Fruit fly (Drosophila melanogaster) whole organism, wandering third instar larva: ENCODE measurements around the gene CG10874.

Experiments used
- Abd-B ChIP-seq: fragments of >200 bp; optimal IDR thresholded peaks from 2 replicates; lab custom pipeline; 2017; ENCODE audit warnings: missing biosample characterization, missing genetic modification characterization
- CG32264 ChIP-seq: fragments of 200-800 bp; sonication (Bioruptor generic); optimal IDR thresholded peaks from 2 replicates; lab custom pipeline; 2016; ENCODE audit warnings: missing biosample characterization, missing genetic modification characterization
- CG9705 ChIP-seq: fragments of 200-800 bp; sonication (Bioruptor generic); optimal IDR thresholded peaks from 2 replicates; lab custom pipeline; 2018; ENCODE audit warnings: missing biosample characterization, mild to moderate bottlenecking, missing genetic modification characterization
- CrebA ChIP-seq: fragments of 200-800 bp; sonication (Bioruptor generic); optimal IDR thresholded peaks from 2 replicates; lab custom pipeline; 2016; ENCODE audit warnings: missing biosample characterization, mild to moderate bottlenecking, missing genetic modification characterization, borderline replicate concordance
- Dfd ChIP-seq: fragments of >200 bp; optimal IDR thresholded peaks from 2 replicates; lab custom pipeline; 2017; ENCODE audit warnings: missing biosample characterization, missing genetic modification characterization
- Dif ChIP-seq: fragments of 200-275, 200-300 bp; sonication (Bioruptor generic); optimal IDR thresholded peaks from 2 replicates; lab custom pipeline; 2018; ENCODE audit warnings: missing biosample characterization, missing genetic modification characterization; ENCODE audit not compliant: partially characterized antibody
- GATAd ChIP-seq: sonication (Bioruptor generic); optimal IDR thresholded peaks from 2 replicates; lab custom pipeline; 2016; ENCODE audit warnings: missing biosample characterization, missing genetic modification characterization
- HLH106 ChIP-seq: fragments of 200-800 bp; optimal IDR thresholded peaks from 3 replicates; lab custom pipeline; 2019; ENCODE audit warnings: missing biosample characterization, mild to moderate bottlenecking, missing genetic modification characterization, moderate library complexity
- Hnf4 ChIP-seq: fragments of 200-800 bp; sonication (Bioruptor generic); optimal IDR thresholded peaks from 2 replicates; lab custom pipeline; 2016; ENCODE audit warnings: missing biosample characterization, mild to moderate bottlenecking, missing genetic modification characterization
- Hr78 ChIP-seq: fragments of >200 bp; optimal IDR thresholded peaks from 2 replicates; lab custom pipeline; 2017; ENCODE audit warnings: missing biosample characterization, missing genetic modification characterization
- Hr83 ChIP-seq: fragments of 200-300 bp; sonication (Bioruptor generic); optimal IDR thresholded peaks from 2 replicates; lab custom pipeline; 2016; ENCODE audit warnings: missing biosample characterization, mild to moderate bottlenecking, missing genetic modification characterization, moderate library complexity; ENCODE audit not compliant: poor library complexity, severe bottlenecking
- Jra ChIP-seq: sonication (Bioruptor generic); optimal IDR thresholded peaks from 2 replicates; lab custom pipeline; 2016; ENCODE audit warnings: missing biosample characterization, missing genetic modification characterization
- Mio ChIP-seq: sonication (Bioruptor generic); optimal IDR thresholded peaks from 2 replicates; lab custom pipeline; 2016; ENCODE audit warnings: missing biosample characterization, missing genetic modification characterization
- Myc ChIP-seq: fragments of >200 bp; optimal IDR thresholded peaks from 2 replicates; lab custom pipeline; 2017
- N ChIP-seq: fragments of >200 bp; optimal IDR thresholded peaks from 2 replicates; lab custom pipeline; 2018; ENCODE audit warnings: missing biosample characterization, missing external identifiers, missing genetic modification characterization
- OdsH ChIP-seq: fragments of 200-800 bp; sonication (Bioruptor generic); optimal IDR thresholded peaks from 2 replicates; lab custom pipeline; 2016; ENCODE audit warnings: missing biosample characterization, mild to moderate bottlenecking, missing genetic modification characterization
- Rel ChIP-seq, 2 experiments: fragments of 200-800 bp; sonication (Bioruptor generic) in 1 of 2; optimal IDR thresholded peaks; 2 replicates in 1 of 2; 3 replicates in 1 of 2; lab custom pipeline; 2016 to 2019; ENCODE audit warnings: mild to moderate bottlenecking in 2 of 2, missing biosample characterization in 2 of 2, missing genetic modification characterization in 2 of 2, moderate library complexity in 1 of 2
- Sp1 ChIP-seq: fragments of 200-800 bp; sonication (Bioruptor generic); optimal IDR thresholded peaks from 3 replicates; lab custom pipeline; 2019; ENCODE audit warnings: missing biosample characterization, mild to moderate bottlenecking, missing genetic modification characterization, moderate library complexity
- Vsx2 ChIP-seq: fragments of 200-300, 225-300 bp; sonication (Bioruptor generic); optimal IDR thresholded peaks from 2 replicates; lab custom pipeline; 2018; ENCODE audit warnings: missing biosample characterization, missing genetic modification characterization; ENCODE audit not compliant: partially characterized antibody
- br ChIP-seq: fragments of 200-800 bp; sonication (Bioruptor generic); optimal IDR thresholded peaks from 2 replicates; lab custom pipeline; 2016; ENCODE audit warnings: missing biosample characterization, missing genetic modification characterization
- brk ChIP-seq: fragments of 200-800 bp; sonication (Bioruptor generic); optimal IDR thresholded peaks from 2 replicates; lab custom pipeline; 2016; ENCODE audit warnings: missing biosample characterization, mild to moderate bottlenecking, missing genetic modification characterization
- dl ChIP-seq, 2 experiments: fragments of 175-275, 200-275 bp in 1 of 2; fragments of 200-275 bp in 1 of 2; sonication (Bioruptor generic); optimal IDR thresholded peaks; lab custom pipeline; 2018; ENCODE audit warnings: mild to moderate bottlenecking in 2 of 2, missing biosample characterization in 2 of 2, missing genetic modification characterization in 2 of 2, moderate library complexity in 2 of 2; ENCODE audit not compliant: partially characterized antibody in 2 of 2, insufficient read depth in 1 of 2
- dmrt93B ChIP-seq: fragments of 200-800 bp; sonication (Bioruptor generic); optimal IDR thresholded peaks from 2 replicates; lab custom pipeline; 2018; ENCODE audit warnings: missing biosample characterization, mild to moderate bottlenecking, missing genetic modification characterization
- dsf ChIP-seq: sonication (Bioruptor generic); optimal IDR thresholded peaks from 2 replicates; lab custom pipeline; 2016; ENCODE audit warnings: missing biosample characterization, missing genetic modification characterization, borderline replicate concordance
- ey ChIP-seq: fragments of 200-800 bp; sonication (Bioruptor generic); optimal IDR thresholded peaks from 2 replicates; lab custom pipeline; 2016; ENCODE audit warnings: missing biosample characterization, missing genetic modification characterization
- foxo ChIP-seq, 2 experiments: fragments of 200-800 bp; sonication (Bioruptor generic); optimal IDR thresholded peaks; 2 replicates in 1 of 2; 3 replicates in 1 of 2; lab custom pipeline; 2016 to 2017; ENCODE audit warnings: missing biosample characterization in 2 of 2, missing genetic modification characterization in 2 of 2
- fru ChIP-seq: fragments of 200-800 bp; sonication (Bioruptor generic); optimal IDR thresholded peaks from 3 replicates; lab custom pipeline; 2016; ENCODE audit warnings: missing biosample characterization, mild to moderate bottlenecking, missing genetic modification characterization
- h ChIP-seq: fragments of 200-800 bp; sonication (Bioruptor generic); optimal IDR thresholded peaks from 3 replicates; lab custom pipeline; 2016; ENCODE audit warnings: missing biosample characterization, mild to moderate bottlenecking, missing genetic modification characterization
- jim ChIP-seq: fragments of 175-275, 200-325 bp; sonication (Bioruptor generic); optimal IDR thresholded peaks from 2 replicates; lab custom pipeline; 2016; ENCODE audit warnings: missing biosample characterization, mild to moderate bottlenecking, missing genetic modification characterization
- lola ChIP-seq: fragments of >200 bp; optimal IDR thresholded peaks from 2 replicates; lab custom pipeline; 2017; ENCODE audit warnings: missing biosample characterization, missing genetic modification characterization
- pan ChIP-seq: fragments of >200 bp; optimal IDR thresholded peaks from 2 replicates; lab custom pipeline; 2017
- psq ChIP-seq: fragments of 200-800 bp; sonication (Bioruptor generic); optimal IDR thresholded peaks from 3 replicates; lab custom pipeline; 2017; ENCODE audit warnings: missing biosample characterization, mild to moderate bottlenecking, missing genetic modification characterization, moderate library complexity
- rgr ChIP-seq: fragments of 200-800 bp; sonication (Bioruptor generic); optimal IDR thresholded peaks from 3 replicates; lab custom pipeline; 2016; ENCODE audit warnings: missing biosample characterization, mild to moderate bottlenecking, missing genetic modification characterization
- sage ChIP-seq: fragments of 200-800 bp; sonication (Bioruptor generic); optimal IDR thresholded peaks from 2 replicates; lab custom pipeline; 2016; ENCODE audit warnings: missing biosample characterization, mild to moderate bottlenecking, missing genetic modification characterization
- sv ChIP-seq: fragments of 200-800 bp; sonication (Bioruptor generic); optimal IDR thresholded peaks from 3 replicates; lab custom pipeline; 2016; ENCODE audit warnings: missing biosample characterization, missing genetic modification characterization
- tai ChIP-seq: sonication (Bioruptor generic); optimal IDR thresholded peaks from 2 replicates; lab custom pipeline; 2016; ENCODE audit warnings: missing biosample characterization, missing genetic modification characterization
- usp ChIP-seq: fragments of >200 bp; optimal IDR thresholded peaks from 2 replicates; lab custom pipeline; 2017; ENCODE audit warnings: missing biosample characterization, missing genetic modification characterization
- woc ChIP-seq: sonication (Bioruptor generic); optimal IDR thresholded peaks from 2 replicates; lab custom pipeline; 2016; ENCODE audit warnings: missing biosample characterization, mild to moderate bottlenecking, missing genetic modification characterization

CG10874 gene

DNA sequence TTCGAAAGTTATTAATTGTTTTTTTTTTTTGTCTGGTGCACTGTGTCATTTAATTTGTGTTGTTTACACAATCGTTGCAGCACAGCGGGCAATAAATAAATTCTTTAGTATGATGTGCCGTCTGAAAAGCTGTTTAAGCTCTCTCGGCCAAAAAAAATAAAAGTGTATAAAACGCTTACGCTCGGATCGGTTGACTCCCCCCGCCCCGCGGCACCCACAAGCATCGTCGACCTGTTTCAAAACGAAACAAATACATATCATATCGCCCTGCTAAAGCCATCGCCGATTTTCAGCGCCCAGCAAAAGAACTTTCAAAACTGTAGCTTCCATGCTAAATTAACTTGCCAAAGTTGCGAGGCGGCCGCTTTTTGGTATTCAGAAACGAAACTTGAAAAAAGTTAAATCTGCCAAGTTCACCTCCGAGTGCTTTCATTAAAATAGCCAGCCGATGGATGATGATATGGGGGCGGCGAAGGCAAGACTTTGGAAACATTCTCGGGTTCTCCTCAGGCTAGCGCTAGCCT lies 2.2 kb upstream of the CG10874 start:
- TF ChIP-seq Dif (GFP tag; lab: Kevin White, UChicago) (peak; percentile 67), Rel (GFP tag; optimal IDR thresholded peaks at IDR 0.05; lab: Kevin White, UChicago) (no peak), Rel (tag; optimal IDR thresholded peaks at IDR 0.05; lab: Kevin White, UChicago) (peak; percentile 30), dl (GFP tag; optimal IDR thresholded peaks at IDR 0.05; lab: Kevin White, UChicago; ENCODE audit: insufficient read depth in 1 of 2, partially characterized antibody in 2 of 2) (no peak), tai (GFP tag; lab: Kevin White, UChicago) (no peak), Vsx2 (GFP tag; lab: Kevin White, UChicago) (peak; percentile 32), br (GFP tag; lab: Kevin White, UChicago) (no peak), sage (GFP tag; lab: Kevin White, UChicago) (peak; percentile 4), h (GFP tag; lab: Kevin White, UChicago) (peak; percentile 2)
- TF ChIP-seq, all 38 proteins: peak for 5

DNA sequence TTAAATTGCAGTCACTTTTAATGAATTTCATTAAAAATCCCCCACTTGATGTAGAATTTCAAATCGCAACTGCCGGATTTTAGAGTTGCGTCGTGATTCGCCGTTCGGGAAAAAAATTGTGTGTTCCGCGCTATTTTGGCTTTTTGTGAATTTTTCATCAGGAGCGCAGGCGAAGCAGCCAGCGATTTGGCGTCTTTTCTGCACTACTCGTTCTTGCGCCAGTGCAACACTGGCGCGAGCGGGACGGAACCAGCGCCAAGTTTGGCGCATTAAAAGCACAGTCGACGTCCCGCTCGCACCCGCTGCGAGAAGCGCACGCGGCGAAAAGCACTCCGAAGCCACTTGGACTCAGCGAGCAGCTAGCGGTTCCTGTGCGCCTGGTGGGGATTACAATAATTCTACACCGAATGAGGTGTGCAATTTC lies 1.2 kb upstream of the CG10874 start:
- TF ChIP-seq Hnf4 (GFP tag; lab: Kevin White, UChicago) (no peak), psq (GFP tag; lab: Kevin White, UChicago) (peak; percentile 13), pan (lab: Kevin White, UChicago) (no peak), Hr83 (peak; percentile 55), woc (GFP tag; lab: Kevin White, UChicago) (no peak), GATAd (GFP tag; lab: Kevin White, UChicago) (no peak), dsf (GFP tag; lab: Kevin White, UChicago) (no peak), h (GFP tag; lab: Kevin White, UChicago) (peak; percentile 83), HLH106 (peak; percentile 55), tai (GFP tag; lab: Kevin White, UChicago) (no peak), usp (GFP tag; lab: Kevin White, UChicago) (no peak), rgr (GFP tag; lab: Kevin White, UChicago) (peak; percentile 44), Hr78 (no peak), CG32264 (GFP tag; lab: Kevin White, UChicago) (no peak), sv (GFP tag; lab: Kevin White, UChicago) (no peak), Jra (no peak), N (GFP tag; lab: Kevin White, UChicago) (no peak), lola (GFP tag; lab: Kevin White, UChicago) (no peak), br (GFP tag; lab: Kevin White, UChicago) (peak; percentile 9), Dfd (GFP tag; lab: Kevin White, UChicago) (no peak), jim (GFP tag; lab: Kevin White, UChicago) (no peak), dmrt93B (GFP tag; lab: Kevin White, UChicago) (peak; percentile 18), fru (peak; percentile 23), Sp1 (GFP tag; lab: Kevin White, UChicago) (peak; percentile 51), Vsx2 (GFP tag; lab: Kevin White, UChicago) (peak; percentile 94), CG9705 (GFP tag; lab: Kevin White, UChicago) (peak; percentile 32), Myc (lab: Kevin White, UChicago) (peak; percentile 44), OdsH (GFP tag; lab: Kevin White, UChicago) (peak; percentile 46), Abd-B (GFP tag; lab: Kevin White, UChicago) (no peak), ey (GFP tag; lab: Kevin White, UChicago) (no peak), Rel (GFP tag; optimal IDR thresholded peaks at IDR 0.05; lab: Kevin White, UChicago) (no peak), Rel (tag; optimal IDR thresholded peaks at IDR 0.05; lab: Kevin White, UChicago) (peak; percentile 95), brk (GFP tag; lab: Kevin White, UChicago) (no peak), foxo (GFP tag; optimal IDR thresholded peaks at IDR 0.05; lab: Kevin White, UChicago) (peak; percentile 1 to 13), Dif (GFP tag; lab: Kevin White, UChicago) (peak; percentile 90), Mio (no peak), CrebA (GFP tag; lab: Kevin White, UChicago) (peak; percentile 76), dl (GFP tag; optimal IDR thresholded peaks at IDR 0.05; lab: Kevin White, UChicago; ENCODE audit: insufficient read depth in 1 of 2, partially characterized antibody in 2 of 2) (peak; percentile 40 to 86), sage (GFP tag; lab: Kevin White, UChicago) (no peak)
- TF ChIP-seq, all 38 proteins: peak for 18
